Fruit fly (Drosophila melanogaster) whole organism, adult: ENCODE results near the gene ATPsynO.

ENCODE experiments used
- CG11617 ChIP-seq: fragments of 200-800 bp; sonication (Bioruptor generic); optimal IDR thresholded peaks from 2 replicates; lab custom pipeline; 2017; ENCODE audit warnings: mild to moderate bottlenecking, missing biosample characterization, missing genetic modification reagents, missing genetic modification characterization
- CG12768 ChIP-seq: fragments of 200-800 bp; sonication (Bioruptor generic); optimal IDR thresholded peaks from 2 replicates; lab custom pipeline; 2017; ENCODE audit warnings: missing biosample characterization, missing genetic modification characterization, mild to moderate bottlenecking, moderate library complexity, missing genetic modification reagents
- CG14711 ChIP-seq: fragments of 200-800 bp; sonication (Bioruptor generic); optimal IDR thresholded peaks from 2 replicates; lab custom pipeline; 2018; ENCODE audit warnings: missing biosample characterization, mild to moderate bottlenecking, missing genetic modification characterization, moderate library complexity
- CG1620 ChIP-seq: fragments of 200-800 bp; sonication (Bioruptor generic); optimal IDR thresholded peaks from 2 replicates; lab custom pipeline; 2016; ENCODE audit warnings: missing biosample characterization, missing genetic modification characterization
- CG33017 ChIP-seq: fragments of 200-800 bp; sonication (Bioruptor generic); optimal IDR thresholded peaks from 2 replicates; lab custom pipeline; 2018; ENCODE audit warnings: missing biosample characterization, mild to moderate bottlenecking, missing genetic modification characterization, moderate library complexity
- CG5204 ChIP-seq: fragments of 200-800 bp; sonication (Bioruptor generic); optimal IDR thresholded peaks from 2 replicates; lab custom pipeline; 2016; ENCODE audit warnings: missing biosample characterization, missing genetic modification characterization
- CG7045 ChIP-seq: fragments of 200-800 bp; sonication (Bioruptor generic); optimal IDR thresholded peaks from 2 replicates; lab custom pipeline; 2017; ENCODE audit warnings: missing biosample characterization, mild to moderate bottlenecking, missing genetic modification characterization
- CG7101 ChIP-seq: fragments of 200-800 bp; sonication (Bioruptor generic); optimal IDR thresholded peaks from 2 replicates; lab custom pipeline; 2018; ENCODE audit warnings: missing biosample characterization, mild to moderate bottlenecking, missing genetic modification characterization, moderate library complexity
- Clk ChIP-seq: fragments of 200-800 bp; sonication (Bioruptor generic); optimal IDR thresholded peaks from 2 replicates; lab custom pipeline; 2017; ENCODE audit warnings: missing biosample characterization, missing genetic modification characterization
- Crg-1 ChIP-seq: fragments of 200-800 bp; sonication (Bioruptor generic); optimal IDR thresholded peaks from 2 replicates; lab custom pipeline; 2016; ENCODE audit warnings: missing biosample characterization, missing genetic modification characterization
- Hr96 ChIP-seq: fragments of 200-800 bp; sonication (Bioruptor generic); optimal IDR thresholded peaks from 2 replicates; lab custom pipeline; 2016; ENCODE audit warnings: missing biosample characterization, missing genetic modification characterization
- Mnt ChIP-seq: fragments of 200-800 bp; sonication (Bioruptor generic); optimal IDR thresholded peaks from 2 replicates; lab custom pipeline; 2016; ENCODE audit warnings: missing biosample characterization, mild to moderate bottlenecking, missing genetic modification characterization
- bab1 ChIP-seq: fragments of 200-800 bp; sonication (Bioruptor generic); optimal IDR thresholded peaks from 3 replicates; lab custom pipeline; 2019; ENCODE audit warnings: missing biosample characterization, mild to moderate bottlenecking, missing genetic modification characterization, moderate library complexity
- cic ChIP-seq: fragments of 200-800 bp; sonication (Bioruptor generic); optimal IDR thresholded peaks from 2 replicates; lab custom pipeline; 2017; ENCODE audit warnings: missing biosample characterization, mild to moderate bottlenecking, missing genetic modification characterization, moderate library complexity
- cnc ChIP-seq, 2 experiments: fragments of >200 bp; optimal IDR thresholded peaks; 2 replicates each; lab custom pipeline; 2017
- kay ChIP-seq: fragments of 200-800 bp; sonication (Bioruptor generic); peaks from one replicate; lab custom pipeline; 2016; ENCODE audit warnings: missing biosample characterization, missing genetic modification characterization, borderline replicate concordance
- ovo ChIP-seq: fragments of 200-800 bp; sonication (Bioruptor generic); optimal IDR thresholded peaks from 2 replicates; lab custom pipeline; 2016; ENCODE audit warnings: missing biosample characterization, missing genetic modification characterization
- pad ChIP-seq: fragments of 200-800 bp; sonication (Bioruptor generic); optimal IDR thresholded peaks from 3 replicates; lab custom pipeline; 2017; ENCODE audit warnings: missing biosample characterization, missing genetic modification characterization, mild to moderate bottlenecking, moderate library complexity, missing genetic modification reagents
- tj ChIP-seq: fragments of 200-800 bp; sonication (Bioruptor generic); optimal IDR thresholded peaks from 3 replicates; lab custom pipeline; 2017; ENCODE audit warnings: missing biosample characterization, mild to moderate bottlenecking, missing genetic modification characterization, moderate library complexity
- toe ChIP-seq: fragments of 200-800 bp; sonication (Bioruptor generic); optimal IDR thresholded peaks from 2 replicates; lab custom pipeline; 2016; ENCODE audit warnings: missing biosample characterization, missing genetic modification characterization

Gene ATPsynO

DNA sequence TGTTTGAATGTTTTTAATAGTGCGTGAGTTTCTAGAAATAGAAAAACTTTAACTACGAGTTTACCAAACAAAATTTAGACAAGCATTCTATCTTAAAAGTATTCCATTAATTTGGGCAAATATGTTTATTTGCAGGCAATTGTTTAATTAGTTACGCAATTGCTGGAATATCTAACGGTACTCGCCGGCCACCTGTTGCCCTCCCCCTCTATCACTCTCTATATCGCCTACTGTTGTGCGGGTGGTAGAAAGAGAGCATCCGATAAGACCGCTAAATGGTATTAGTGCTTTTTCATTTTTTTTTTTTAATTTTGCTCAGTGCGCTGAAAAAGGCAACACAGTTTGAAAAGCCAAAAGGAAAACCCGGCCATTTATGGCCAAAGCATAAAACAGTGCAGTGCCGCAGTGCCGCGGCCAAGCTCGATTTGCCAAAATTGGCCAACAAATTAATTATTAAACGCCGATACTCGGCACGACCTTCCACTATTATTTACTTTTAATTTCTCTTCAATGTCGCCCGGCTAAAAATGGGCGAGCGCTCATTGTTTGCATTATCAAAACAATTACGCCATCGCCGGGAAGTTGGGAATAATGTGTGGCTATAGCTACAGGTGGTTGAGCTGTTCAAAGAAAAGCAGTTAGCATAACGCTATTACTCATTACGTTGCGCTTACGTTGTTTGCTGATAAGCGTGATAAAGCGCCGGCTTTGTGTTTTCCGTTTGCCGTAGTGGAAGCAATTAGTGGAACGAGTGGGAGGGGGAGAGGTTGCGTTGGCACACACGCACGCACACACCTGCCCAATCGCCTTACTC lies 24.6 kb downstream of the ATPsynO start:
- TF ChIP-seq pad (GFP tag; lab: Kevin White, UChicago) (peak; percentile 20), CG1620 (GFP tag; lab: Kevin White, UChicago) (no peak), ovo (GFP tag; lab: Kevin White, UChicago) (peak; percentile 98)

DNA sequence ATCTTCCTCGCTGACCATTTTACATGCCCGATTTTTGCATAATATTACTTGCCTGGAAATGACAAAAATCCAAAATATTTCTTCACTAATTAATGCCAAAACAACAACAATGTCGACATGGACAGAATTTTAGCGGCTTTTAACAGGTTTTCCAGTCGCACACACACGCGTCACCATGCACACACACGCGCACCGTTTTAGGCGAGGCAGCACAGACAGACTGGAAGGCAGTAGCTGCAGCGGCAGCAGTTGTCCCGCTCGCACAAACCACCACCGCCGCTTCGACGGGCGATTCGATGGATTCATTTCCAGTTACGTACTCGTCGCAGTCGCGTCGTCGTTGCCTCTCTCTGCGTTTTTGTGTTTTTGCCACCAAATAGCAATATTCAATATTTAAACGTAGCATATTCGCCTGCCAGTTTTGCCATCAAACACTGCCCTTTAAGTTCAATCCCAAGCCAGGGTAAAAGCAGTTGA lies 25.3 kb downstream of the ATPsynO start, which contains the start of gene CG45218:
TSS of gene CG45218 (minus strand) at position 158 of the 477 bp plus-strand sequence.
- TF ChIP-seq tj (GFP tag; lab: Kevin White, UChicago) (peak; percentile 78), Hr96 (GFP tag; lab: Kevin White, UChicago) (no peak), CG33017 (tag; lab: Kevin White, UChicago) (peak; percentile 15), kay (GFP tag; lab: Kevin White, UChicago) (peak; percentile 95), CG5204 (GFP tag; lab: Kevin White, UChicago) (no peak), CG1620 (GFP tag; lab: Kevin White, UChicago) (peak; percentile 34), toe (GFP tag; lab: Kevin White, UChicago) (no peak), cnc (optimal IDR thresholded peaks at IDR 0.05; lab: Kevin White, UChicago) (no peak), CG7101 (tag; lab: Kevin White, UChicago) (peak; percentile 2), pad (GFP tag; lab: Kevin White, UChicago) (peak; percentile 85), Mnt (GFP tag; lab: Kevin White, UChicago) (peak; percentile 41), CG12768 (peak; percentile 20), ovo (GFP tag; lab: Kevin White, UChicago) (peak; percentile 26), cic (GFP tag; lab: Kevin White, UChicago) (peak; percentile 53)

DNA sequence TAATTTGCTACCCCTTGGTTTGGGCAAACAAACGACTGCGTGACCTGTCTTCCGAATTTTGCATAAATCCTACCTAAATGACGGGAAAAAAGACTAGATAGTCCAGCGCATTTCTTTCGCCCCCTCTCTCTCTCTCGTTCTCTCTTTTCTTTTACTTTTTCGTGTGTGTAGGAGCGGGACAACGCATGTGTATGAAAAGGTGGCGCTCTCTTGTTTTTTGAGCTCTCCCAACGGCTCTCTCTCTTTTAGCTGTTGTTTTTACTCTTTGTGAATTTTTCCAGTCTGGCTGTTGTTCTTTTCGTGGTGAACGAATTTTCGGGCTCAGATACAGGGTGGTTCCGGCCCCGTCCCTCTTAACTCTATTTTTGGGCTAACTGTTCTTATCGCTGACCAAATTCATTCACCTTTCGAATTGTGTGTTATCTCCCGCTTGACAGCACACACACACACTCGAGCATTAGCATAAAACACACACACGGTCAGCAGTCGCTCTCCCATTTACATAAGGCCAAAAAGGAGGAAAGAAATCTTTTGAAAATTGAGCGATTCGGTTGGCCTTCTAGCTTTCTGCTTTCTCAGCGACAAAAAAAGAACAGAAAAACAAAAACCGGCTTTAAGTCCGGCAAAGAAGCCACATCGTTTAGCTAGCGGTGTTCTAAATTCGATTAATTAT lies 26.3 kb downstream of the ATPsynO start:
- TF ChIP-seq Crg-1 (GFP tag; lab: Kevin White, UChicago) = peak; percentile 15
- TF ChIP-seq bab1 (GFP tag; lab: Kevin White, UChicago) = peak; percentile 7
- TF ChIP-seq pad (GFP tag; lab: Kevin White, UChicago) = peak; percentile 15
- TF ChIP-seq CG33017 (tag; lab: Kevin White, UChicago) = no peak

DNA sequence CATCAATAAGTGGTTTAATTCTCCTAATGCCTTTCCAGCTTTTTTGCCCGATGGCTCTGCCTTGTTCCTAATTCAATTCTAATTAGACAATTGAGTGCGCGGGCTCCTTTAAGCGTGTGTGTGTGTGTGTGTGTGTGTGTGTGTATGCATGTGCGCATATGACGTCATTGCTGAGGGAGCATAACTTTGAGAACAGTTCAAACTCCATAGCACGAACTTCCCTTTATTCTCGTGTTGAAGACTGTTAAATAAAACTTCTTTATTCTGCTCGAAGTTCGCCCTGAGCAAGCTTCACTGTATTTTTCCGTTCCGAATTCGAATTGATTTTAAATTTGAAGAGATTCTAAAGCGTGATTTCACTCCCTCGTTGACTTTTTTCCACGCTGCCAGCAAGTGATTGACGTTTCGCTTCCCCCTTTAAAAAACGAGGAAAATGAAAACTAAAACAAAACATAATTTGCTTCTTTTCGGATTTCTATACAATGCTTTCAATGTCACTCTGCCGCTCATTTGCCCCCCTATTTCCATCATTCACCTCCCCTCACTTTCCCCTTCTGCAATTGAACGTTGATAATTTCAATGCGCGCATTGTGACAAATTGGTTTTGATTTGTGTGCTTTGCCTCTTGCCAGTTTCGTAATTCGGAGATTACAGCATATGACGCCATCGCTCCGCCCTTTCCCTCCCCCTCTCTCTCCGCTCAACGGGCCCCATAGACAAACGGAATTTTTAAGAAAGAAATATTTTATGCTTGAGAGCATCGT lies 27.0 kb downstream of the ATPsynO start:
- TF ChIP-seq toe (GFP tag; lab: Kevin White, UChicago) (no peak), CG7045 (GFP tag; lab: Kevin White, UChicago) (no peak), Hr96 (GFP tag; lab: Kevin White, UChicago) (no peak), CG11617 (GFP tag; lab: Kevin White, UChicago) (no peak), Crg-1 (GFP tag; lab: Kevin White, UChicago) (no peak), CG14711 (tag; lab: Kevin White, UChicago) (no peak), tj (GFP tag; lab: Kevin White, UChicago) (no peak), Clk (peak; percentile 5), pad (GFP tag; lab: Kevin White, UChicago) (peak; percentile 81), ovo (GFP tag; lab: Kevin White, UChicago) (no peak), CG5204 (GFP tag; lab: Kevin White, UChicago) (no peak), kay (GFP tag; lab: Kevin White, UChicago) (peak; percentile 35), CG1620 (GFP tag; lab: Kevin White, UChicago) (no peak), CG33017 (tag; lab: Kevin White, UChicago) (no peak), cic (GFP tag; lab: Kevin White, UChicago) (no peak), CG12768 (no peak), CG7101 (tag; lab: Kevin White, UChicago) (no peak), Mnt (GFP tag; lab: Kevin White, UChicago) (no peak)

DNA sequence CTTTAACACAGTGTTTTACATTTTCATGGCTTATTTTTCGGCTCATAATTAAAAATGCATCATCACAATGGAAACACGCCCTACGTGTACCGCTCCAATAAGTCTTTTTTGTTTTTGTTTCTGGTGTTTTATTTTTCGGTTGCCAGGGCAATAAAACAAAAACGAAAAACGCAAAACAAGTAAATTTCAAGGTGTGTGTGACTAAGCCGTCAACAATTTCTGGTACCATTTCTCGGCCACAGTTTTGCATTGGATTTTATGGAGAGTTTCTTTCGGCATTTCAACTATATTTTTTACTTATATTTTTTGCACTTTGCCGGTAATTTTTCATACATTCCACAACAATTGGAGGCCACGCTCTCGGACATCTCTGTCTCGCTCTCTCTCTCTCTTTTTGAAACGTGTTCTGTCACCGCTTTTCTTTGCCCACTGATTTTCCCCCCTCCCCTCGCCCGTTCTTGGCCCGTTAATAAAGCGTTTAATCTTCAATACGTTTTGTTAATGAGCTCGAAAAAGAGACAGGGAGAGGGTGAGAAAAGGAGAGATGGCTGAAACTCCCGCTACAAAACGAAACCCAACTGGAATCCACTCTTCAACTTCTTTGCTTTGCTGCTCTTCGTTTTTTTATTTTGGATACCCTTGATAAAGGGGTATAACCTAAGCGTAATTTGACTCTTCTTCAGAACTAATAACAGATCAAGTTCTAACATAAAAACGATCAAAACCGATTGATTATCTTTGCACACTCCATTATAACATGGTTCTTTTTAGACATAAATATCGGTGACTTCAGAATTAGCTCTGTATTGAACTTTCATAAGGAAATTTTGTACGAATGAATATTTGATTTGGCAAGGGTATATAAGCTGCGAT lies 27.9 kb downstream of the ATPsynO start:
- TF ChIP-seq bab1 (GFP tag; lab: Kevin White, UChicago) (peak; percentile 26), Mnt (GFP tag; lab: Kevin White, UChicago) (no peak), pad (GFP tag; lab: Kevin White, UChicago) (peak; percentile 80), Crg-1 (GFP tag; lab: Kevin White, UChicago) (no peak), CG7045 (GFP tag; lab: Kevin White, UChicago) (no peak), CG11617 (GFP tag; lab: Kevin White, UChicago) (peak; percentile 1), ovo (GFP tag; lab: Kevin White, UChicago) (no peak), cic (GFP tag; lab: Kevin White, UChicago) (no peak), kay (GFP tag; lab: Kevin White, UChicago) (no peak), CG33017 (tag; lab: Kevin White, UChicago) (no peak), CG7101 (tag; lab: Kevin White, UChicago) (no peak), CG1620 (GFP tag; lab: Kevin White, UChicago) (peak; percentile 22), CG14711 (tag; lab: Kevin White, UChicago) (no peak), tj (GFP tag; lab: Kevin White, UChicago) (peak; percentile 71), Hr96 (GFP tag; lab: Kevin White, UChicago) (no peak), CG5204 (GFP tag; lab: Kevin White, UChicago) (no peak)
